Worm (Caenorhabditis elegans) whole organism, midembryonic: ENCODE data around the gene pifk-1.

Experiments
- cog-1 ChIP-seq: sonication (generic microtip); optimal IDR thresholded peaks from 2 replicates; lab custom pipeline; 2016; ENCODE audit warnings: missing genetic modification characterization, missing compliant biosample characterization
- ref-1 ChIP-seq: fragments of 200-800 bp; sonication (Bioruptor generic); conservative IDR thresholded peaks from 2 replicates; pipeline ENCODE4 v1.3.6; 2022; ENCODE audit warnings: missing genetic modification reagents, missing genetic modification characterization, missing compliant biosample characterization
- ztf-29 ChIP-seq: fragments of 200-800 bp; sonication (Bioruptor generic); IDR thresholded peaks from 2 replicates; pipeline ENCODE4 v1.3.6; 2022; ENCODE audit warnings: missing genetic modification reagents, missing genetic modification characterization, missing compliant biosample characterization

- TF ChIP-seq cog-1 (tag; lab: Kevin White, UChicago) (no peak), ref-1 (no peak), ztf-29 (GFP tag; lab: Robert Waterston, UW) (no peak)
Measured at ce11 chrX:873634-874033, 50.7 kb downstream of the pifk-1 start.
